Fruit fly (Drosophila melanogaster): Measurements from ENCODE around the gene CG11786.

CG11786 gene

DNA sequence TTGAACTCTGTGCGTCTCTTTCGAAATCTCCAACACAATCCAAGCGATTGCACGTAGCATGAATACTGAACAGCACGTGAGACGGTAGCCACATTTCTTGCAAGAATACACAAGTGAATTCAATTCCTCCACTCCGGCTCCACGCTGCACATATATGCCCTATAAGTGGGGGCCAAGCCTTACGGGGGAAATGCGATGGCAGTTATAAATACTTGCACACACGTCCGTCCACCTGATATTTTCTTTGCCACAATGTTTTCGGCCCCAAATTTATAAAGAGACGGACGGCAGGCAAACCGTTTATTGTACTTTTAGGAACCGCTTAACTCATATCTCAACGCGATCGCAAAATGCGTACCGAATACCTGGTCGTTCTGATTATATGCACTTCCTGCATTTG, at the start of gene CG11786:
TSS of gene CG11786 (plus strand) at position 301 of the 400 bp plus-strand sequence.
- TF ChIP-seq ERR (GFP tag; optimal IDR thresholded peaks at IDR 0.05) (no peak), CG3838 (GFP tag; optimal IDR thresholded peaks at IDR 0.05) (no peak), kni (GFP tag; optimal IDR thresholded peaks at IDR 0.05) (peak; percentile 45), CG1024 (GFP tag; IDR thresholded peaks at IDR 0.05) (no peak), vvl (GFP tag; IDR thresholded peaks at IDR 0.05) (peak; percentile 32; the same call in 1 of the 2 replicates)

DNA sequence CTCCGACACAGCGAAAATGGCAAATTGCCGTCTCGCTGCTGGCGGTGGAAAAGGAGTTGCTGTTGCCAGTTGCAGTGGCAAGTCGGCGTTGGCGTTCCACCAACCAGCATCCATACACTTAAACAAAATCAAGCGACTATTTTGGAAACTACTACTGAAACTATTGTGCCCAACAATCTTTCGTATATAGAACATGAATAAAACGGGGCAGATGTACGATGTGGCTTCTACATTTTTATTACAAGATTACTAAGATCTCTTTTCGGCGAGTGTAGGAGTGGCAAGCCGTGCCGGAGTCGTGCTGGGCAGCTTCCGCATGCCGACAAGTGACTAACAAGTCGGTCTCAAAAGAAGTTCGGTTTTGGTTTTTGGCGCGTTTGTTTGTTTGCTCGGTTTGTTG, 49.6 kb upstream of the CG11786 start:
- no peak for TF ChIP-seq Deaf1 (tag; optimal IDR thresholded peaks at IDR 0.05)
- peak; percentile 4 to 17 for TF ChIP-seq bsh (GFP tag; optimal IDR thresholded peaks at IDR 0.05)
- TF ChIP-seq CG10147 (GFP tag; optimal IDR thresholded peaks at IDR 0.05) = no peak
- peak; percentile 93 for TF ChIP-seq Drgx (GFP tag; IDR thresholded peaks at IDR 0.05)

DNA sequence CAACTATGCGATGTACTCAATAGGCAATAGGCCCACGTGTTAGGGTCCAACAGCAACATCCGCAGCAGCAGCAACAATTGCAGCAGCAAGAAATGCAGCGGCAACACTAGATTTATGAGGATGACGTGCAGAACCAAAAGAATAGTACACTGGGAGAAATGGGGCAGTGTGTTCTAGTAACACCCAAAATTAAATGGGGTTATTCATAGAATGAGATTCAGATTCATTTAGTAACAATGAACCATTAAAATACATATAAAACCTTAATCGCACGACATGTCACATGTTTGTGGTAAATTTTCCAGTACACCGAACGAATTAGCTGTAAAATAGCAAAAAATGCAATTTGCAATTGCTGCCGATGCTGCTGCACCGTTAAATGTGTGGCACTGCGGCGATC, 48.8 kb upstream of the CG11786 start:
- TF ChIP-seq CG2678 (tag; optimal IDR thresholded peaks at IDR 0.05) (no peak), unc-4 (GFP tag; IDR thresholded peaks at IDR 0.05; ENCODE audit: partially characterized antibody) (no peak), gsb (GFP tag; IDR thresholded peaks at IDR 0.05) (no peak), Dad (GFP tag; optimal IDR thresholded peaks at IDR 0.05) (no peak)

DNA sequence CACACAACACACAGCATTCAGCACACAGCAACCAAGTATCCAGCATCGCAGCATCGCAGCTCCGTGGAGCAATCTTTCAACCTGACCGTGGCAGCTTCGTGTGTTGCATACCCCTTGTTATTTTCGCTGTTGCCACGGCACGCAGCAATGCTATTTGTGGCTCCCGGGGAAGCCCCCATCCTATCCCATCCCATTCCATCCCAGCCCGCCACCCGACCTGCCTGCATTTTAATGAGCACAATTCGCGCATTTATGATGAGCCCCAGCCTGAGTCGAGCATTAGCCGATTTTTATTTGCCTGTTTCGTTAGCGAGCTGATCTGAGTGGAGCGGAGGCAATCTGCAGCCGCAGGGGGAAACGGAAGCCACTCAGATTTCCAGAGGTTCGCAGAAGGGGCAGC, 46.5 kb upstream of the CG11786 start:
- TF ChIP-seq CG33213 (GFP tag; optimal IDR thresholded peaks at IDR 0.05) = no peak
- TF ChIP-seq Ets65A (GFP tag) = peak; percentile 76

DNA sequence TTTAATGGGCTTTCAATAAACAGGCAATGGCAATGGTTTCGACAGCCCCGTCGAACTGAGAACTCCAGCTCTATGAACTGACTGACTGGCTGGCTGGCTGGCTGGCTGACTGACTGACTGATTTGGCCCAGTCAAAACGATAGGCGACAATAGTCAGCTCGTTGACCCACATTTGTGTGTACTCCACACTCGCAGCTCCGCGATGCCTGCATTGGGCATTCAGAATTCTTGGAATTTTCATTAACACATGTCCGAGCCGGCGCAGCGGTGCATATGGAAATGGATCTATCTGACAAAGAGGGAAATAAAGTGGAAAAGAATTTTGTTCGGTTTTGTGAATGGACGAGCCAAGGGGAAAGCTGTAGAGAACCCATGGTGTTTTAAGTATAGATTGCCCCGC, 43.9 kb upstream of the CG11786 start:
- TF ChIP-seq CG13624 (GFP tag; optimal IDR thresholded peaks at IDR 0.05) (no peak), lov (optimal IDR thresholded peaks at IDR 0.05) (no peak), lov (GFP tag; IDR thresholded peaks at IDR 0.05) (no peak), bigmax (GFP tag; optimal IDR thresholded peaks at IDR 0.05) (no peak), CG10209 (GFP tag; optimal IDR thresholded peaks at IDR 0.05) (peak; percentile 43), ERR (GFP tag; optimal IDR thresholded peaks at IDR 0.05) (no peak), ranshi (GFP tag; IDR thresholded peaks at IDR 0.05) (no peak), kni (GFP tag; optimal IDR thresholded peaks at IDR 0.05) (peak; percentile 73), jigr1 (GFP tag; IDR thresholded peaks at IDR 0.05) (no peak), Stat92E (GFP tag; optimal IDR thresholded peaks at IDR 0.05) (peak in 1 of 3 experiments; percentile 98), CG2712 (tag; optimal IDR thresholded peaks at IDR 0.05) (no peak), CG18764 (GFP tag; optimal IDR thresholded peaks at IDR 0.05) (no peak), slbo (GFP tag; IDR thresholded peaks at IDR 0.05) (peak; percentile 25; the same call in 1 of the 2 replicates), CG14014 (GFP tag; IDR thresholded peaks at IDR 0.05) (no peak), CG11085 (GFP tag; IDR thresholded peaks at IDR 0.05) (no peak), CG11093 (GFP tag; IDR thresholded peaks at IDR 0.05) (no peak), sd (tag; optimal IDR thresholded peaks at IDR 0.05) (peak; percentile 45), twi (tag; optimal IDR thresholded peaks at IDR 0.05) (peak; percentile 0)

DNA sequence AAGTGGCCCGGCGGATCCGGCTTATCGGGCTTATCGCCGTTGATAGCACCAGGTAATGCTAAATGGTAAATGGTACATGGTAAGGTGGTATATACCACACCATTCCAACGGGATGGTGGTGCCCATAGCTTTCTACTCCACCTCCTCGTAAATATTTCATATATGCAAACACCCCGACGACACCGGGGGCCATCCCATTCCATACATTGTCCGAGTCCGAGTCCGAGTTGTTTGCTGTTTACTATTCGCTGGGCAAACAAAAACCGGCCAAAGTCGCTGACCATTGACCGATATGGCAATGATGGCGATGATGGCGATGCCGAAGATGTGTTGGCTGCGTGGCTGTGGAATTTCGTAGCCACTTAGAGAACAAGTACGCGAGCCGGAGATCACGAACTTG, 42.1 kb upstream of the CG11786 start:
- no peak for TF ChIP-seq CG42726 (GFP tag; IDR thresholded peaks at IDR 0.05; ENCODE audit: partially characterized antibody)
- peak; percentile 27 for TF ChIP-seq ATbp (GFP tag; optimal IDR thresholded peaks at IDR 0.05)
- no peak for TF ChIP-seq CG9876 (GFP tag; optimal IDR thresholded peaks at IDR 0.05)
- peak; percentile 13 for TF ChIP-seq sd (tag; optimal IDR thresholded peaks at IDR 0.05)
- TF ChIP-seq sens (GFP tag) = peak; percentile 60
- TF ChIP-seq CG12769 (tag; optimal IDR thresholded peaks at IDR 0.05) = peak; percentile 6
- peak; percentile 15 for TF ChIP-seq Med (GFP tag)

Measured in whole organism, embryonic.